Worm (Caenorhabditis elegans) whole organism, L3 larva: Measurements from ENCODE around the gene R105.1.

Experiments used
- aly-2 ChIP-seq: fragments of 150-350 bp; optimal IDR thresholded peaks from 2 replicates; lab custom pipeline; 2014; ENCODE audit warnings: missing biosample characterization, missing genetic modification characterization
- ama-1 ChIP-seq: fragments of 150-350 bp; optimal IDR thresholded peaks from 2 replicates; lab custom pipeline; 2018
- ceh-16 ChIP-seq: sonication (generic microtip); optimal IDR thresholded peaks from 2 replicates; lab custom pipeline; 2017; ENCODE audit warnings: missing biosample characterization, missing genetic modification characterization
- ceh-28 ChIP-seq: fragments of 150-350 bp; optimal IDR thresholded peaks from 2 replicates; lab custom pipeline; 2014; ENCODE audit warnings: missing biosample characterization, missing genetic modification reagents, missing genetic modification characterization
- ceh-9 ChIP-seq: sonication (generic microtip); optimal IDR thresholded peaks from 2 replicates; lab custom pipeline; 2018; ENCODE audit warnings: missing biosample characterization, missing genetic modification characterization
- daf-12 ChIP-seq: fragments of 150-350 bp; optimal IDR thresholded peaks from 2 replicates; lab custom pipeline; 2014; ENCODE audit warnings: missing biosample characterization, missing genetic modification reagents, missing genetic modification characterization
- egl-5 ChIP-seq: fragments of 150-350 bp; optimal IDR thresholded peaks from 2 replicates; lab custom pipeline; 2017; ENCODE audit warnings: missing biosample characterization, missing genetic modification reagents, missing genetic modification characterization, inconsistent platforms
- elt-2 ChIP-seq: sonication (generic microtip); optimal IDR thresholded peaks from 2 replicates; lab custom pipeline; 2016; ENCODE audit warnings: missing genetic modification reagents, mild to moderate bottlenecking, missing genetic modification characterization, missing compliant biosample characterization
- elt-3 ChIP-seq, 3 experiments: fragments of 150-350 bp in 1 of 3; sonication (generic microtip) in 2 of 3; optimal IDR thresholded peaks; 2 replicates in 2 of 3; 4 replicates in 1 of 3; lab custom pipeline; 2014 to 2017; ENCODE audit warnings: missing biosample characterization in 3 of 3, missing genetic modification characterization in 3 of 3
- eor-1 ChIP-seq, 2 experiments: fragments of 150-350 bp; optimal IDR thresholded peaks; 2 replicates each; lab custom pipeline; 2014 to 2018; ENCODE audit warnings: missing biosample characterization in 2 of 2, missing genetic modification characterization in 2 of 2
- fkh-10 ChIP-seq: sonication (generic microtip); optimal IDR thresholded peaks from 2 replicates; lab custom pipeline; 2017; ENCODE audit warnings: missing biosample characterization, missing genetic modification reagents, missing genetic modification characterization
- fkh-2 ChIP-seq: fragments of 150-350 bp; optimal IDR thresholded peaks from 2 replicates; lab custom pipeline; 2014; ENCODE audit warnings: missing biosample characterization, missing genetic modification reagents, missing genetic modification characterization
- fos-1 ChIP-seq: fragments of 150-350 bp; optimal IDR thresholded peaks from 2 replicates; lab custom pipeline; 2014; ENCODE audit warnings: missing biosample characterization, missing genetic modification characterization
- hmg-11 ChIP-seq: sonication (generic microtip); optimal IDR thresholded peaks from 2 replicates; lab custom pipeline; 2016; ENCODE audit warnings: missing genetic modification characterization, missing compliant biosample characterization
- jun-1 ChIP-seq: fragments of 150-350 bp; optimal IDR thresholded peaks from 2 replicates; lab custom pipeline; 2014; ENCODE audit warnings: missing biosample characterization, missing genetic modification reagents, missing genetic modification characterization
- lsy-12 ChIP-seq: sonication (generic microtip); optimal IDR thresholded peaks from 2 replicates; lab custom pipeline; 2016; ENCODE audit warnings: mild to moderate bottlenecking, missing genetic modification characterization, missing compliant biosample characterization
- mdl-1 ChIP-seq: fragments of 150-350 bp; optimal IDR thresholded peaks from 2 replicates; lab custom pipeline; 2014; ENCODE audit warnings: missing biosample characterization, missing genetic modification characterization
- mml-1 ChIP-seq: fragments of 150-350 bp; sonication (generic microtip); optimal IDR thresholded peaks from 3 replicates; lab custom pipeline; 2014; ENCODE audit warnings: missing biosample characterization, missing genetic modification characterization
- nfya-1 ChIP-seq: sonication (generic microtip); optimal IDR thresholded peaks from 2 replicates; lab custom pipeline; 2017; ENCODE audit warnings: missing genetic modification characterization, mild to moderate bottlenecking, missing compliant biosample characterization, antibody characterized with exemption, moderate library complexity; ENCODE audit not compliant: insufficient read depth
- nhr-11 ChIP-seq: fragments of 150-350 bp; optimal IDR thresholded peaks from 2 replicates; lab custom pipeline; 2014; ENCODE audit warnings: missing biosample characterization, missing genetic modification characterization
- nhr-12 ChIP-seq: fragments of 150-350 bp; optimal IDR thresholded peaks from 2 replicates; lab custom pipeline; 2014; ENCODE audit warnings: missing biosample characterization, missing genetic modification characterization
- nhr-23 ChIP-seq: fragments of 150-350 bp; optimal IDR thresholded peaks from 2 replicates; lab custom pipeline; 2014; ENCODE audit warnings: missing biosample characterization, missing genetic modification reagents, missing genetic modification characterization
- nhr-237 ChIP-seq: fragments of 150-350 bp; optimal IDR thresholded peaks from 2 replicates; lab custom pipeline; 2014; ENCODE audit warnings: missing biosample characterization, missing genetic modification characterization
- nhr-28 ChIP-seq: fragments of 150-350 bp; optimal IDR thresholded peaks from 2 replicates; lab custom pipeline; 2014; ENCODE audit warnings: missing biosample characterization, missing genetic modification characterization
- nhr-77 ChIP-seq: fragments of 150-350 bp; optimal IDR thresholded peaks from 2 replicates; lab custom pipeline; 2014; ENCODE audit warnings: missing biosample characterization, missing genetic modification characterization
- pha-4 ChIP-seq: fragments of 150-350 bp; optimal IDR thresholded peaks from 2 replicates; lab custom pipeline; 2014; ENCODE audit warnings: missing biosample characterization, missing genetic modification reagents, missing genetic modification characterization
- pqm-1 ChIP-seq: fragments of 150-350 bp; optimal IDR thresholded peaks from 2 replicates; lab custom pipeline; 2017; ENCODE audit warnings: missing biosample characterization, missing genetic modification characterization, inconsistent platforms
- sea-2 ChIP-seq: fragments of 150-350 bp; sonication (generic microtip); optimal IDR thresholded peaks from 4 replicates; lab custom pipeline; 2014; ENCODE audit warnings: missing biosample characterization, missing genetic modification reagents, missing genetic modification characterization
- tbx-2 ChIP-seq: sonication (generic microtip); optimal IDR thresholded peaks from 2 replicates; lab custom pipeline; 2016; ENCODE audit warnings: mild to moderate bottlenecking, missing genetic modification characterization, missing compliant biosample characterization
- unc-39 ChIP-seq: sonication (generic microtip); optimal IDR thresholded peaks from 4 replicates; lab custom pipeline; 2017; ENCODE audit warnings: missing biosample characterization, missing genetic modification characterization
- unc-62 ChIP-seq: fragments of 150-350 bp; sonication (generic microtip); optimal IDR thresholded peaks from 4 replicates; lab custom pipeline; 2014; ENCODE audit warnings: missing biosample characterization, missing genetic modification reagents, missing genetic modification characterization
- zag-1 ChIP-seq: fragments of 150-350 bp; optimal IDR thresholded peaks from 2 replicates; lab custom pipeline; 2014; ENCODE audit warnings: missing biosample characterization, missing genetic modification characterization
- ztf-11 ChIP-seq: fragments of 150-350 bp; optimal IDR thresholded peaks from 2 replicates; lab custom pipeline; 2014; ENCODE audit warnings: missing biosample characterization, missing genetic modification characterization
- ztf-4 ChIP-seq: fragments of 150-350 bp; optimal IDR thresholded peaks from 2 replicates; lab custom pipeline; 2014; ENCODE audit warnings: missing biosample characterization, missing genetic modification characterization

Gene R105.1

ce11 chrIV:4612597-4612996 lies 20.9 kb upstream of the R105.1 start:
- no peak for TF ChIP-seq elt-2 (tag; lab: Kevin White, UChicago)
- no peak for TF ChIP-seq fkh-2 (tag; lab: Kevin White, UChicago)
- no peak for TF ChIP-seq mml-1
- no peak for TF ChIP-seq ceh-28 (tag; lab: Kevin White, UChicago)
- TF ChIP-seq aly-2 (tag; lab: Kevin White, UChicago) = no peak
- no peak for TF ChIP-seq ceh-9 (tag; lab: Kevin White, UChicago)
- TF ChIP-seq ama-1 (lab: Kevin White, UChicago) = no peak
- no peak for TF ChIP-seq lsy-12 (tag; lab: Kevin White, UChicago)
- no peak for TF ChIP-seq nhr-23 (tag; lab: Kevin White, UChicago)
- no peak for TF ChIP-seq pha-4 (tag; lab: Kevin White, UChicago)
- no peak for TF ChIP-seq unc-39 (tag; lab: Kevin White, UChicago)
- TF ChIP-seq nhr-12 = no peak
- no peak for TF ChIP-seq fkh-10 (GFP tag; lab: Kevin White, UChicago)
- no peak for TF ChIP-seq nhr-237 (tag; lab: Kevin White, UChicago)
- no peak for TF ChIP-seq elt-3 (tag; optimal IDR thresholded peaks at IDR 0.05; lab: Kevin White, UChicago)
- TF ChIP-seq fos-1 (tag; lab: Kevin White, UChicago) = no peak
- no peak for TF ChIP-seq tbx-2 (tag; lab: Kevin White, UChicago)
- TF ChIP-seq pqm-1 = no peak
- no peak for TF ChIP-seq ztf-4 (tag; lab: Kevin White, UChicago)
- no peak for TF ChIP-seq nfya-1 (tag; lab: Kevin White, UChicago)

DNA sequence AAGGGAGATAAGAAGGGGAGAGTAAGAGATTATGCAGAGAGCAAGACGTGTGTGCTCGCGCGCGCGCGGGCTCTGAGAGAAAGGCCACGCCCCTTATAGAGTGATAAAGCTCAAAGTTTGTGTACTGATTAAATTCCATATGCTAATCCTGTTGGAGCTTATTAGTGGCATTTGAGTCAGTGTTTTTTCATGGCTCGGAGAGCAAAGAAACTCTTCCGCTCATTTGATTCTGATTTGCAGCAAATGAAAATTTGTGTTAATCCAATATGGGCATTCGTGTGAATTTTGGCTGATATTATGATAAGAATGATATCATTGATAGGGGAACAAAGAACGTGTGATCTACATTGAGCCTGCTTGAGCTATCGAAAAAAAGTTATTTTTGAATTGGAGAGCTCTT lies 20.0 kb upstream of the R105.1 start:
- no peak for TF ChIP-seq unc-39 (tag; lab: Kevin White, UChicago)
- TF ChIP-seq nhr-11 (tag; lab: Kevin White, UChicago) = peak; percentile 17

DNA sequence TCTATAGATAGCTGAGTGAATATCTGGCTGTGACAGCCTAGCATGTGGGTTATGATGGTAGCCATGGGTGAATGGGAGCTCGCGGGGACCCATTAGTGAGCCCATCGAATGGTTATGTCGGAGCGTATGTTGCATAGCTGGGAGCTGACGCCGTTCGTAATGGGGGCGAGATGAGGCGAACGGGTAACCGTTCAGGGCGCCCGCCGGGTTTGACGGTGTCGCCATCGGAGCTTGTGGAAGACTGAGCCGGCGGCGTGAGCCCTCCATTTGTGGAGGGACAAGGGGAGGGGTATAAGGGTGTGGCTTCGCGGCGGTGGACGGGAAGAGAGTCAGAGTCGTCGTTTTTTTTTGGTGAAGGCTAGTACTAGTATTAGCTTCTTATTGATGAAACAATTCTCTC lies 9.6 kb upstream of the R105.1 start:
- TF ChIP-seq fos-1 (tag; lab: Kevin White, UChicago) (no peak), pqm-1 (no peak), elt-3 (tag; optimal IDR thresholded peaks at IDR 0.05; lab: Kevin White, UChicago) (no peak), tbx-2 (tag; lab: Kevin White, UChicago) (no peak), unc-62 (GFP tag; lab: Kevin White, UChicago) (no peak), nhr-77 (tag; lab: Kevin White, UChicago) (no peak), sea-2 (GFP tag; lab: Kevin White, UChicago) (no peak), ztf-11 (no peak), unc-39 (tag; lab: Kevin White, UChicago) (no peak), ceh-9 (tag; lab: Kevin White, UChicago) (no peak), ztf-4 (tag; lab: Kevin White, UChicago) (no peak), nhr-237 (tag; lab: Kevin White, UChicago) (no peak), zag-1 (no peak), nhr-11 (tag; lab: Kevin White, UChicago) (no peak), eor-1 (tag; optimal IDR thresholded peaks at IDR 0.05; lab: Kevin White, UChicago) (no peak), hmg-11 (no peak)

DNA sequence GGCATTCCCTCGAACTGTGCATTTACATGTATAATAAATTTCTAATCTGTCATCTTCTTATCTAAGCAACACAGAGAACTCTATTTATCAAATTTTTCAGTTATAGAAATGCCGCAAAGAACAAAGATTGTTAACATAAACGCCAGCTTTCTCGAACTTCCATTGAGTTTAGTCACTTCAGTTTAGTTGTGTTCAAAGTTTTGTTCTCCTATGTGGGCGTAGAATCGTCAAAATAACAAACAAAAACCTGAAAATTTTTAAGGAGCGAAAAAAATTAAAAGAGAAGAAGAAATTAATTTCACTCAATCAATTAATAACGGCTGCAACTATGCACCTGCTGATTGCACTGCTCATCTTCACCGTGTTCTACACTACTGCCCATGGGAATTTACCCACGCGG lies 2.5 kb downstream of the R105.1 start, which contains the start of gene R105.5:
TSS of gene R105.5 (plus strand) at position 301 of the 400 bp plus-strand sequence.
- no peak for TF ChIP-seq mml-1
- no peak for TF ChIP-seq ama-1 (lab: Kevin White, UChicago)
- TF ChIP-seq pha-4 (tag; lab: Kevin White, UChicago) = no peak
- no peak for TF ChIP-seq tbx-2 (tag; lab: Kevin White, UChicago)
- no peak for TF ChIP-seq nhr-237 (tag; lab: Kevin White, UChicago)
- no peak for TF ChIP-seq mdl-1
- no peak for TF ChIP-seq nhr-28 (tag; lab: Kevin White, UChicago)
- no peak for TF ChIP-seq egl-5
- TF ChIP-seq pqm-1 = no peak
- TF ChIP-seq jun-1 (tag; lab: Kevin White, UChicago) = no peak
- TF ChIP-seq sea-2 (GFP tag; lab: Kevin White, UChicago) = no peak
- TF ChIP-seq fkh-2 (tag; lab: Kevin White, UChicago) = no peak
- no peak for TF ChIP-seq nhr-77 (tag; lab: Kevin White, UChicago)
- TF ChIP-seq ceh-16 (tag; lab: Kevin White, UChicago) = no peak
- TF ChIP-seq lsy-12 (tag; lab: Kevin White, UChicago) = no peak
- TF ChIP-seq unc-39 (tag; lab: Kevin White, UChicago) = no peak
- TF ChIP-seq daf-12 (tag; lab: Kevin White, UChicago) = no peak
- no peak for TF ChIP-seq fos-1 (tag; lab: Kevin White, UChicago)
